Fruit fly (Drosophila melanogaster) whole organism, embryonic: ENCODE measurements around the gene CG31268.

Source experiments
- CG8765 ChIP-seq: fragments of 200-800 bp; sonication (Bioruptor generic); IDR thresholded peaks from 2 replicates; pipeline ENCODE4 v1.3.6; 2022; ENCODE audit warnings: missing biosample characterization, missing genetic modification characterization
- cwo ChIP-seq: fragments of 200-800 bp; sonication (Bioruptor generic); optimal IDR thresholded peaks from 3 replicates; lab custom pipeline; 2017; ENCODE audit warnings: missing biosample characterization, missing genetic modification characterization, mild to moderate bottlenecking, moderate library complexity, missing genetic modification reagents
- esg ChIP-seq: fragments of 200-800 bp; sonication (Bioruptor generic); conservative IDR thresholded peaks from 2 replicates; pipeline ENCODE4 v1.3.6; 2022; ENCODE audit warnings: missing biosample characterization, missing genetic modification characterization

DNA sequence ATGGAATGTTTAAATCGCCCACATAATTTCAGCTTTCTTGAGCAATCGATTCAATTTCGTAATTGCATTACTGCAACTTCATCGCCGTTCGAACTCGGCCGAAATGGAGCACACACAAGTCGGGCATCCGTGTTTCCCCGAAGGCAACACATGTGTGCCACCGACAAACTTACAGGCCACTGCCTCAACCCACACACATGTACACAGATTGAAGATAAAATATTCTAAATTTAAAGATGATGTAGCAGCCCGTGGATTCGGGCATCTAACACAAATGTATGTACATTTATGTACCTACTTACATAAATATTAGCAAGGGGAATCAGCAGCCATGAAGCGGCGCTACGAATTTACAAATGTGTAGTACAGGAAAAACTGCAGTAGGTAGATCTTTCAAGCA is 34.5 kb downstream of the CG31268 start:
- TF ChIP-seq CG8765 (GFP tag; lab: Robert Waterston, UW) (no peak), esg (no peak), cwo (GFP tag; lab: Kevin White, UChicago) (no peak)
